Worm (Caenorhabditis elegans) whole organism, young adult: ENCODE data around the gene twk-5.

Experiments used
- B0019.2 ChIP-seq: fragments of 200-800 bp; sonication (Bioruptor generic); conservative IDR thresholded peaks from 2 replicates; pipeline ENCODE4 v1.3.6; 2022; ENCODE audit warnings: missing genetic modification reagents, missing genetic modification characterization, missing compliant biosample characterization
- F22D6.2 ChIP-seq: sonication (generic microtip); optimal IDR thresholded peaks from 2 replicates; lab custom pipeline; 2016; ENCODE audit warnings: mild to moderate bottlenecking, missing genetic modification characterization, missing compliant biosample characterization
- F39B2.1 ChIP-seq: fragments of 200-800 bp; sonication (Bioruptor generic); IDR thresholded peaks from 2 replicates; pipeline ENCODE4 v1.3.6; 2022; ENCODE audit warnings: missing genetic modification reagents, missing genetic modification characterization, missing compliant biosample characterization
- F52B5.7 ChIP-seq: sonication (generic microtip); optimal IDR thresholded peaks from 2 replicates; lab custom pipeline; 2016; ENCODE audit warnings: mild to moderate bottlenecking, missing genetic modification characterization, missing compliant biosample characterization
- Y53F4B.3 ChIP-seq: fragments of 200-800 bp; sonication (Bioruptor generic); IDR thresholded peaks from 2 replicates; pipeline ENCODE4 v1.3.6; 2022; ENCODE audit warnings: missing genetic modification reagents, missing genetic modification characterization, missing compliant biosample characterization
- Y53G8AR.9 ChIP-seq: fragments of 200-800 bp; sonication (Bioruptor generic); conservative IDR thresholded peaks from 2 replicates; pipeline ENCODE4 v1.3.6; 2022; ENCODE audit warnings: missing genetic modification reagents, missing genetic modification characterization, missing compliant biosample characterization
- Y56A3A.18 ChIP-seq: fragments of 200-800 bp; sonication (Bioruptor generic); IDR thresholded peaks from 2 replicates; pipeline ENCODE4 v1.3.6; 2022; ENCODE audit warnings: missing genetic modification reagents, missing genetic modification characterization, missing compliant biosample characterization
- Y67H2A.10 ChIP-seq: fragments of 200-800 bp; sonication (Bioruptor generic); conservative IDR thresholded peaks from 2 replicates; pipeline ENCODE4 v1.3.6; 2022; ENCODE audit warnings: missing genetic modification reagents, missing genetic modification characterization, missing compliant biosample characterization
- ZK185.1 ChIP-seq: sonication (generic microtip); optimal IDR thresholded peaks from 2 replicates; lab custom pipeline; 2016; ENCODE audit warnings: mild to moderate bottlenecking, missing genetic modification characterization, missing compliant biosample characterization; ENCODE audit not compliant: poor library complexity, severe bottlenecking
- aptf-2 ChIP-seq: fragments of 200-800 bp; sonication (Bioruptor generic); conservative IDR thresholded peaks from 2 replicates; pipeline ENCODE4 v1.3.6; 2022; ENCODE audit warnings: missing genetic modification reagents, missing genetic modification characterization, missing compliant biosample characterization
- aptf-3 ChIP-seq: fragments of 200-800 bp; sonication (Bioruptor generic); IDR thresholded peaks from 2 replicates; pipeline ENCODE4 v1.3.6; 2022; ENCODE audit warnings: missing genetic modification characterization, missing compliant biosample characterization
- attf-6 ChIP-seq: fragments of 200-800 bp; sonication (Bioruptor generic); IDR thresholded peaks from 2 replicates; pipeline ENCODE4 v1.3.6; 2022; ENCODE audit warnings: missing genetic modification reagents, missing genetic modification characterization, missing compliant biosample characterization
- bed-1 ChIP-seq: fragments of 200-800 bp; sonication (Bioruptor generic); IDR thresholded peaks from 2 replicates; pipeline ENCODE4 v1.3.6; 2022; ENCODE audit warnings: missing genetic modification reagents, missing genetic modification characterization, missing compliant biosample characterization
- cebp-2 ChIP-seq: fragments of 200-800 bp; sonication (Bioruptor generic); IDR thresholded peaks from 2 replicates; pipeline ENCODE4 v1.3.6; 2022; ENCODE audit warnings: missing genetic modification characterization, missing compliant biosample characterization
- ceh-100 ChIP-seq: fragments of 200-800 bp; sonication (Bioruptor generic); IDR thresholded peaks from 2 replicates; pipeline ENCODE4 v1.3.6; 2022; ENCODE audit warnings: missing genetic modification reagents, missing genetic modification characterization, missing compliant biosample characterization
- ceh-27 ChIP-seq: fragments of 200-800 bp; sonication (Bioruptor generic); optimal IDR thresholded peaks from 2 replicates; lab custom pipeline; 2018; ENCODE audit warnings: mild to moderate bottlenecking, missing genetic modification characterization, moderate library complexity, missing compliant biosample characterization
- ceh-40 ChIP-seq: fragments of 200-800 bp; sonication (Bioruptor generic); IDR thresholded peaks from 2 replicates; pipeline ENCODE4 v1.3.6; 2022; ENCODE audit warnings: missing genetic modification characterization, missing compliant biosample characterization
- ceh-91 ChIP-seq: fragments of 200-800 bp; sonication (Bioruptor generic); IDR thresholded peaks from 2 replicates; pipeline ENCODE4 v1.3.6; 2022; ENCODE audit warnings: missing genetic modification reagents, missing genetic modification characterization, missing compliant biosample characterization
- egrh-3 ChIP-seq: fragments of 200-800 bp; sonication (Bioruptor generic); IDR thresholded peaks from 2 replicates; pipeline ENCODE4 v1.3.6; 2022; ENCODE audit warnings: missing genetic modification reagents, missing genetic modification characterization, missing compliant biosample characterization
- gei-17 ChIP-seq: fragments of 200-800 bp; sonication (Bioruptor generic); optimal IDR thresholded peaks from 2 replicates; lab custom pipeline; 2018; ENCODE audit warnings: mild to moderate bottlenecking, missing genetic modification characterization, missing compliant biosample characterization
- him-1 ChIP-seq: sonication (generic microtip); optimal IDR thresholded peaks from 2 replicates; lab custom pipeline; 2016; ENCODE audit warnings: missing genotype, missing genetic modification reagents, missing genetic modification characterization, missing compliant biosample characterization
- hmg-1.2 ChIP-seq: fragments of 200-800 bp; sonication (Bioruptor generic); IDR thresholded peaks from 2 replicates; pipeline ENCODE4 v1.3.6; 2022; ENCODE audit warnings: missing genetic modification reagents, missing genetic modification characterization, missing compliant biosample characterization
- hmg-20 ChIP-seq: fragments of 200-800 bp; sonication (Bioruptor generic); IDR thresholded peaks from 2 replicates; pipeline ENCODE4 v1.3.6; 2022; ENCODE audit warnings: missing genetic modification reagents, missing genetic modification characterization, missing compliant biosample characterization
- hsf-1 ChIP-seq: fragments of 200-800 bp; sonication (Bioruptor generic); IDR thresholded peaks from 2 replicates; pipeline ENCODE4 v1.3.6; 2022; ENCODE audit warnings: missing genetic modification reagents, missing genetic modification characterization, missing compliant biosample characterization
- let-526 ChIP-seq: fragments of 200-800 bp; sonication (Bioruptor generic); IDR thresholded peaks from 2 replicates; pipeline ENCODE4 v1.3.6; 2022; ENCODE audit warnings: missing genetic modification reagents, missing genetic modification characterization, missing compliant biosample characterization
- lin-40 ChIP-seq: sonication (generic microtip); optimal IDR thresholded peaks from 2 replicates; lab custom pipeline; 2016; ENCODE audit warnings: missing genetic modification characterization, mild to moderate bottlenecking, missing compliant biosample characterization, missing genotype, missing genetic modification reagents
- lsl-1 ChIP-seq: fragments of 200-800 bp; sonication (Bioruptor generic); optimal IDR thresholded peaks from 2 replicates; lab custom pipeline; 2018; ENCODE audit warnings: mild to moderate bottlenecking, missing genetic modification characterization, moderate library complexity, missing compliant biosample characterization
- madf-10 ChIP-seq: sonication (generic microtip); optimal IDR thresholded peaks from 2 replicates; lab custom pipeline; 2016; ENCODE audit warnings: mild to moderate bottlenecking, missing genetic modification characterization, missing compliant biosample characterization
- mcd-1 ChIP-seq: fragments of 200-800 bp; sonication (Bioruptor generic); IDR thresholded peaks from 2 replicates; pipeline ENCODE4 v1.3.6; 2022; ENCODE audit warnings: missing genetic modification reagents, missing genetic modification characterization, missing compliant biosample characterization
- mes-4 ChIP-seq: sonication (generic microtip); optimal IDR thresholded peaks from 2 replicates; lab custom pipeline; 2016; ENCODE audit warnings: missing genotype, missing genetic modification characterization, missing compliant biosample characterization
- nhr-120 ChIP-seq: fragments of 200-800 bp; sonication (Bioruptor generic); IDR thresholded peaks from 2 replicates; pipeline ENCODE4 v1.3.6; 2022; ENCODE audit warnings: missing genetic modification characterization, missing compliant biosample characterization
- nhr-179 ChIP-seq: sonication (generic microtip); optimal IDR thresholded peaks from 2 replicates; lab custom pipeline; 2016; ENCODE audit warnings: mild to moderate bottlenecking, missing genetic modification characterization, missing compliant biosample characterization
- pbrm-1 ChIP-seq: fragments of 200-800 bp; sonication (Bioruptor generic); IDR thresholded peaks from 2 replicates; pipeline ENCODE4 v1.3.6; 2022; ENCODE audit warnings: missing genetic modification reagents, missing genetic modification characterization, missing compliant biosample characterization
- pha-4 ChIP-seq: fragments of 150-350 bp; sonication (generic microtip); optimal IDR thresholded peaks from 2 replicates; lab custom pipeline; 2014; ENCODE audit warnings: missing biosample characterization, missing genetic modification reagents, missing genetic modification characterization
- repo-1 ChIP-seq: sonication (generic microtip); optimal IDR thresholded peaks from 2 replicates; lab custom pipeline; 2017; ENCODE audit warnings: mild to moderate bottlenecking, missing genetic modification characterization, missing compliant biosample characterization
- snpc-1.1 ChIP-seq: sonication (generic microtip); optimal IDR thresholded peaks from 2 replicates; lab custom pipeline; 2017; ENCODE audit warnings: missing genetic modification characterization, mild to moderate bottlenecking, missing compliant biosample characterization, antibody characterized with exemption, moderate library complexity, missing genotype, missing genetic modification reagents; ENCODE audit not compliant: insufficient read depth
- snpc-4 ChIP-seq, 5 experiments: fragments of 150-350 bp in 1 of 5; sonication (generic microtip) in 4 of 5; optimal IDR thresholded peaks; 2 replicates each; lab custom pipeline; 2014 to 2018; ENCODE audit warnings: missing genetic modification characterization in 5 of 5, missing biosample characterization in 3 of 5, antibody characterized with exemption in 2 of 5, mild to moderate bottlenecking in 2 of 5, missing compliant biosample characterization in 2 of 5, missing genotype in 2 of 5, moderate library complexity in 2 of 5, missing genetic modification reagents in 1 of 5
- sptf-2 ChIP-seq: fragments of 200-800 bp; sonication (Bioruptor generic); optimal IDR thresholded peaks from 2 replicates; lab custom pipeline; 2018; ENCODE audit warnings: mild to moderate bottlenecking, missing genetic modification characterization, missing compliant biosample characterization
- tlf-1 ChIP-seq: fragments of 200-800 bp; sonication (Bioruptor generic); optimal IDR thresholded peaks from 2 replicates; lab custom pipeline; 2018; ENCODE audit warnings: mild to moderate bottlenecking, missing genetic modification characterization, missing compliant biosample characterization
- zfh-2 ChIP-seq: fragments of 200-800 bp; sonication (Bioruptor generic); conservative IDR thresholded peaks from 2 replicates; pipeline ENCODE4 v1.3.6; 2022; ENCODE audit warnings: missing genetic modification reagents, missing genetic modification characterization, missing compliant biosample characterization
- ztf-18 ChIP-seq: sonication (generic microtip); optimal IDR thresholded peaks from 2 replicates; lab custom pipeline; 2016; ENCODE audit warnings: missing genotype, mild to moderate bottlenecking, missing genetic modification characterization, missing compliant biosample characterization
- ztf-25 ChIP-seq: fragments of 200-800 bp; sonication (Bioruptor generic); IDR thresholded peaks from 2 replicates; pipeline ENCODE4 v1.3.6; 2022; ENCODE audit warnings: missing genetic modification reagents, missing genetic modification characterization, missing compliant biosample characterization
- ztf-6 ChIP-seq: fragments of 200-800 bp; sonication (Bioruptor generic); IDR thresholded peaks from 2 replicates; pipeline ENCODE4 v1.3.6; 2022; ENCODE audit warnings: missing genetic modification reagents, missing genetic modification characterization, missing compliant biosample characterization

Gene twk-5

DNA sequence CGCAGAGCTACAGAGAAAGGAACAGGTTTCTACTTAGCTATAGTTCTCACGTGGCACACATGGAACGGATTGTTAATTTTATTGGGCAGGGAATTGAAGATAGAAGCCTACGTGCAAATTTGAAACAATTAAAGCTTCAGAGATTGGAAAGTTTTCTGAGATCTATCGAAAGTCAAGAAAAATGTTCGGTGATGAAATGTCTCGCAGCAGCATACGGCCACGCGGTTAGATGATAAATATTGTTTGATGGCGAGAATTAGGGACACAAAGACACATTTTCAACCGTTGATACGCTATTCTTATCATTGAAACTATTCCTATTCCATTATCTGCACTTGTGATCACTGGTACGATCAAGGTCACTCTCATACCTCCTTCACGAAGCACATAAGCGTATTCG, 12.6 kb downstream of the twk-5 start (continued):
- TF ChIP-seq F22D6.2 (tag; lab: Kevin White, UChicago) (no peak), aptf-2 (GFP tag; lab: Robert Waterston, UW) (no peak), nhr-179 (tag; lab: Kevin White, UChicago) (no peak), Y53F4B.3 (GFP tag; lab: Robert Waterston, UW) (no peak), ztf-18 (tag; lab: Kevin White, UChicago) (peak; percentile 47), hsf-1 (GFP tag; lab: Robert Waterston, UW) (no peak), mes-4 (tag; lab: Kevin White, UChicago) (no peak), ceh-100 (no peak), lin-40 (tag; lab: Kevin White, UChicago) (peak; percentile 21), pha-4 (no peak), nhr-120 (GFP tag; lab: Robert Waterston, UW) (no peak), madf-10 (tag; lab: Kevin White, UChicago) (no peak), snpc-1.1 (tag; lab: Kevin White, UChicago) (no peak), hmg-1.2 (no peak), repo-1 (no peak), ceh-91 (GFP tag; lab: Robert Waterston, UW) (no peak), cebp-2 (GFP tag; lab: Robert Waterston, UW) (no peak), F52B5.7 (tag; lab: Kevin White, UChicago) (no peak), mcd-1 (GFP tag; lab: Robert Waterston, UW) (no peak), gei-17 (GFP tag; lab: Kevin White, UChicago) (no peak), bed-1 (GFP tag; lab: Robert Waterston, UW) (no peak), let-526 (no peak), ceh-27 (GFP tag; lab: Kevin White, UChicago) (no peak), lsl-1 (GFP tag; lab: Kevin White, UChicago) (no peak), ztf-6 (no peak), ZK185.1 (tag; lab: Kevin White, UChicago) (no peak), snpc-4 (GFP tag; optimal IDR thresholded peaks at IDR 0.05; lab: Kevin White, UChicago) (no peak), snpc-4 (tag; optimal IDR thresholded peaks at IDR 0.05; lab: Kevin White, UChicago) (peak in 2 of 4 experiments; percentile 43 to 50), egrh-3 (GFP tag; lab: Robert Waterston, UW) (no peak), zfh-2 (no peak), ceh-40 (GFP tag; lab: Robert Waterston, UW) (no peak), hmg-20 (GFP tag; lab: Robert Waterston, UW) (no peak)

DNA sequence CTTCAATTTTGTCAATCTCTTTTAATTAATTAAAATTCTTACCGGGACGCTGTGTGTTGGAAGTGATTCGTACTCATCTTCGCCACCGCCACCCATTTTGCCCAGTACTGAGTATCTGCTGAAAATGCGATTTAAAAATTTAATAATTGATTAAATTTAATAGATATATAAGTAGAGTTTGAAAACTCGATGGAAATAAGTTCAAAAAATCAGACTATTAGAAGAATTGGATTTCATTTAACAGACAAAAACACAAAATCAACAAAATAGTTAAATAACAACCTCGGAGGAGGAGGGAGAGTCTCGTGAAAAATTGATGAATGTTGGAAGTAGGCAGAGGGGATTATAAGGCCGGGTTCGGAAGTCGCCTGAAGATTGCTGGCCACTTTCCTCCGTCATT, 13.2 kb downstream of the twk-5 start, which contains the start of gene mfn-1:
TSS of gene mfn-1 (minus strand) at position 101 of the 400 bp plus-strand sequence.
- TF ChIP-seq F39B2.1 (GFP tag; lab: Robert Waterston, UW) (no peak), egrh-3 (GFP tag; lab: Robert Waterston, UW) (no peak), Y67H2A.10 (GFP tag; lab: Robert Waterston, UW) (no peak), tlf-1 (GFP tag; lab: Kevin White, UChicago) (no peak), F22D6.2 (tag; lab: Kevin White, UChicago) (no peak), attf-6 (GFP tag; lab: Robert Waterston, UW) (no peak), him-1 (tag; lab: Kevin White, UChicago) (no peak), aptf-3 (GFP tag; lab: Robert Waterston, UW) (no peak), pbrm-1 (no peak), ztf-25 (no peak), Y53G8AR.9 (GFP tag; lab: Robert Waterston, UW) (no peak), B0019.2 (GFP tag; lab: Robert Waterston, UW) (no peak), ZK185.1 (tag; lab: Kevin White, UChicago) (no peak), lsl-1 (GFP tag; lab: Kevin White, UChicago) (no peak), sptf-2 (no peak), Y56A3A.18 (GFP tag; lab: Robert Waterston, UW) (no peak)
